Fruit fly (Drosophila melanogaster): ENCODE measurements around the gene t-Grip91.

Gene t-Grip91

dm6 chr2L:15783785-15784184, at the start of gene t-Grip91:
TSS of gene t-Grip91 (plus strand) at chr2L:15784085.
- TF ChIP-seq noc (tag; optimal IDR thresholded peaks at IDR 0.05) = no peak

- TF ChIP-seq noc (tag; optimal IDR thresholded peaks at IDR 0.05) = no peak
Measured at dm6 chr2L:15735918-15736317, 48.0 kb upstream of the t-Grip91 start.

DNA sequence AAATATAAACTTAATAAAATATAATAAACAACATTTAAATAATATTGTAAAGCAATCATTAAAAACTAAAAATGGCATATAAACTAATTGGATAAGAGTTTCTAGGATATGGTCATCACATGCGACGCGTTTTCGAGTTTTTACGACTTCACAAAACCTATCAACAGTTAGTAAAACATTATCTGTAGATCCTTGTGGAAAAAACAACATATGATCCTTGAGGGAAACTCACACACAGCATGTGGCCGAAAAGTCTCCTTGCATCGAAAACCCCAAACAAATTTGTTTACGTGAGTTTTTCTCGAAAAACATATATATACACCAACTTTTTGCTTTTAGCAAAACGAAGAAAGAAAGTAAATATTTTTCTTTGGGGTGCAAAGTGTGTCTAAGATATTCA, 43.0 kb upstream of the t-Grip91 start:
- TF ChIP-seq noc (tag; optimal IDR thresholded peaks at IDR 0.05) = no peak

DNA sequence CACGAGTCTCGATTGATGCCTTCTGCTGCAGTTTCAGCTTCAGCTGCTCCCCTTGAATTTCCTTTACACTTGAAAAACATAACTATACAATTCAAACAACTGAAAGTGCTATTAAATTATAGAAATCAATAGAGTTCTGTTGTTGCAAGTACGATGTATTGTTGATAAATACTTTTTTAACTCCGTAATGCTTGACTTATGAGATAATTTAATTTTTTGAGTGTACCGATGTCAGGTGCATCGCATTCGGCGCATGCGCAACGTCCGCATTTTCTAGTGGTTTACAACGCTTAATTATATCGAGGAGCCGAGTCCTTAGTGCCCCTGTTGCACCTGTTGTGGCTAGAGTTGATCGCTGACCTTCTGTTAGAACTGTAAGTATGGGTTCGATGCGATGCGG, 42.5 kb upstream of the t-Grip91 start:
- no peak for TF ChIP-seq noc (tag; optimal IDR thresholded peaks at IDR 0.05)

dm6 chr2L:15742976-15743375, 40.9 kb upstream of the t-Grip91 start:
- no peak for TF ChIP-seq noc (tag; optimal IDR thresholded peaks at IDR 0.05)

DNA sequence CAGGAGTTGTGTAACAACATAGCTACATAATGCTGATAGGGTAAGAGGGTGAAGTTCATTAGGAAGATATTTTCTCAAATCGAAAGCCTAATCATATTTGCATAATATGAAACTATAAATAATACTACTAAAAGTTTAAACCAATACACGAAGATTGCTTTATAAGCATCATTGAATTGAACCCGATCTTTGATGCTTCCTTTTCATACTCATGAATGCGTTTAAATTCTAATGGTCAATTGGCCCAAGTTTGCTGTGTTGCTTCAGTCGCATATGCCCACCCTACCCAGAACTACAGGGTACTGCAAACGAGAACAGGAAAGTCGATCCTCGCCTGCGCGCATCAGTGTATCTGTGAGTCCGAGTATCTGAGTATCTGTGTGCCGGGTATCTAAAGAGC, 40.3 kb upstream of the t-Grip91 start:
- no peak for TF ChIP-seq noc (tag; optimal IDR thresholded peaks at IDR 0.05)

- no peak for TF ChIP-seq noc (tag; optimal IDR thresholded peaks at IDR 0.05)
Measured at dm6 chr2L:15745036-15745854, 38.6 kb upstream of the t-Grip91 start.

dm6 chr2L:15745989-15746388, 37.9 kb upstream of the t-Grip91 start:
- TF ChIP-seq noc (tag; optimal IDR thresholded peaks at IDR 0.05) = no peak

dm6 chr2L:15746600-15747393, 37.1 kb upstream of the t-Grip91 start:
- peak; percentile 93 for TF ChIP-seq noc (tag; optimal IDR thresholded peaks at IDR 0.05)

DNA sequence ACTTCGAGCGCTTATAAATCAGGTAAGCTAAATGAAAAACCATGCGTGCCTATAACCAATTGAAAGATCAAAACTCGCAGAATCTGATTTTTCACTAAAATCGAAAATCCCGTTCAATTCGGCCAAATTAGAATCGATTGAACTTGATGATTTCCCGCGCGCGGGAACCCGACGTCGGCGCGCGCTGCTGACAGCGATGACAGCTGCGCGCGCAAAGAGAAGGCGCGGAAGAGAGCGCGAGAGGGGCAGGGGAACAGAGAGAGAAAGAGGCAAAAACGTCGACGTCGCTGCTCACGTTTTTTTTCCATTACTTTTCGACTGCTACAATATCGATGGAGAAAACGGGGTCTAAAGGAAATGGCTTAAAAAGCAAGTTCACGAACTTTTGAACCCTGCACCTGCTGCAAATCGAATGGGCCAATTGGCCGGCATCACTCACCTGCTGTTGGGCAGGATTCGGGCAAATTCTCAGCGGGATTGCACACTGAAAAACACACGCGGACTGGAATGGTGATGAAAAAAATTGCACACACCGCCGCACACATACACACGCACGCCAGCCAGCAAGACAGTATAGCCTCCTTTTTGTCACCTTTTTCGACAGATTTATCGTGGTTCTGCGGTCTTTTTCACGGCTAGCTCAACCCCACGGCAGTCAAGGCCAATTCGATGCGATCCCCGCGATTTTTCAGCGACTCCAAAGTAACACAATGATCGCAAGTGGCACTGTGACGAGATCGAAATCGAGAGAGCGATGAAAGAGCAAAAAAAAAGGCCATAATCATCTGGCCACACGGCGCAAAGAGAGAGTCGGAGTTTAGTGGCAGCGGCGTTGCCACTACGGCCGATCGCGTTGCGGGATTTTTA, 36.3 kb upstream of the t-Grip91 start, which contains the start of gene CycE:
Gene CycE (minus strand): TSS at position 757 of the 867 bp plus-strand sequence.
- TF ChIP-seq noc (tag; optimal IDR thresholded peaks at IDR 0.05) = no peak

- TF ChIP-seq noc (tag; optimal IDR thresholded peaks at IDR 0.05) = no peak
Measured at dm6 chr2L:15748261-15748553, 35.7 kb upstream of the t-Grip91 start.

DNA sequence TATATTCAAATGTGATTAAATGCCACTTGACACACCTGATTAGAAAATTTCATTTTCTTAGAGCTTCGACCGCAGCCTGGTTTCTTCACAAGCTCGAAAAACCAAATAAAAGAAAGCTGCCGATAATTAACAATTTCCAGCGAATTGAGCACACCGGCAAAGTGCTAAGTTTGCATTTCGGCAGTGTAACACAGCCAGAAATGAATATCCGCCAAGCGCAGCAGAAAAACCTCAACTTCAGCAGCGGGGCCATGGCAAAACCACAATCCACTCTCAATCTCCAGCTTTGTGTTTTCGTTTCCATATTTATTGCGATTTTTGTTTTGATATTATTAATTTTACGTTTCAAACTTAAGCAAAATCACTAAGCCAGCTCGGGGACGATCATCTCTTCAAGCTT, 34.6 kb upstream of the t-Grip91 start:
- TF ChIP-seq noc (tag; optimal IDR thresholded peaks at IDR 0.05) = no peak

dm6 chr2L:15750523-15751258, 33.2 kb upstream of the t-Grip91 start, which contains the start of gene ND-B17:
TSS of gene ND-B17 (minus strand) at chr2L:15751078.
- TF ChIP-seq noc (tag; optimal IDR thresholded peaks at IDR 0.05) = no peak

dm6 chr2L:15751259-15751555, 32.7 kb upstream of the t-Grip91 start:
- TF ChIP-seq noc (tag; optimal IDR thresholded peaks at IDR 0.05) = no peak

DNA sequence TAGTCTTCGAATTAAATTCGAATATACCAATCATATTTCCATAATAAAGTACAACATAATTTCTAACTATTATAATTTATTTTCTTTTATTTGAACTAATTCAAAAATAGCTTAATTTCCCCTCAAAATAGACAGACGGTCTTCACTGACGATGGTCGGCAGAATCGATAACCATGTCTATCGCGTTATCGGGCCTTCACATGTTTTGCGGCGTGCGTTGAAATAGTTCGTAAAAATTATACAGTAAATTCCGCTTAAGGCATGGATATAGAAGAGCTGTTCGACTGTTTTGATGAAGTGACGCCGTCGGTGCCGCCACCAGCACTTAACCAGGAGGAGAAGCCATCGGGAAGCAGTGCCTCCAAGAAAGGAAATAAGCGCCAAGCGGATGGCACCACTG, 31.8 kb upstream of the t-Grip91 start, which contains the start of gene Mtr4:
Gene Mtr4 (plus strand): TSS at position 168 of the 400 bp plus-strand sequence.
- no peak for TF ChIP-seq noc (tag; optimal IDR thresholded peaks at IDR 0.05)

DNA sequence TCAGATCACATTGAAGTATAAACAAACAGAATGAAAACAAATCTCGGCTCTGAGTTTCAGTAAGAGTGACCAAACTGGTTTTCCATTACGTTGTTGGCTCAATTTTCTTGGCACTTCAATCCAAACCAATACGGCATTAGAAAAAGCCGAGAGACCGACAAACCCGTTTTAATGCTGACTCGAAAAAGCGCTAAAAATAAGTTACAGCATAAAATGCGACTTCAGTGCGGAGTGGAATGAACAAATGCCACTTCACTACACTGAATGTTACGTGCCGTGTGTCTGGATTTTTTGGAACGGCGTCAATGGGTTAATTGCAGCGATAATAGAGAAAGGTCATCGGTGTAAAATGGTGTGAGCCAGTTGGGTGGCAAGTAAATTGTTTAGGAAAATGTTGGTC, 23.2 kb upstream of the t-Grip91 start:
- no peak for TF ChIP-seq noc (tag; optimal IDR thresholded peaks at IDR 0.05)

Data from whole organism, larva.